Worm (Caenorhabditis elegans) whole organism, early embryonic: ENCODE measurements around the gene sym-3.

ENCODE experiments used
- B0310.2 ChIP-seq: sonication (generic microtip); optimal IDR thresholded peaks from 2 replicates; lab custom pipeline; 2016; ENCODE audit warnings: mild to moderate bottlenecking, missing genetic modification characterization, missing compliant biosample characterization
- F13C5.2 ChIP-seq: sonication (generic microtip); optimal IDR thresholded peaks from 2 replicates; lab custom pipeline; 2017; ENCODE audit warnings: mild to moderate bottlenecking, missing genetic modification characterization, inconsistent platforms, missing compliant biosample characterization
- aly-1 ChIP-seq: sonication (generic microtip); optimal IDR thresholded peaks from 2 replicates; lab custom pipeline; 2016; ENCODE audit warnings: missing genetic modification characterization, missing compliant biosample characterization
- ama-1 ChIP-seq: fragments of 150-350 bp; optimal IDR thresholded peaks from 2 replicates; lab custom pipeline; 2014
- ceh-13 ChIP-seq: fragments of 200-800 bp; sonication (Bioruptor generic); optimal IDR thresholded peaks from 2 replicates; lab custom pipeline; 2018; ENCODE audit warnings: mild to moderate bottlenecking, missing genetic modification characterization, missing compliant biosample characterization
- ceh-36 ChIP-seq: sonication (generic microtip); optimal IDR thresholded peaks from 2 replicates; lab custom pipeline; 2016; ENCODE audit warnings: missing genetic modification characterization, inconsistent platforms, missing compliant biosample characterization
- ets-7 ChIP-seq: sonication (generic microtip); optimal IDR thresholded peaks from 2 replicates; lab custom pipeline; 2016; ENCODE audit warnings: missing genotype, missing genetic modification characterization, missing compliant biosample characterization
- flt-1 ChIP-seq: fragments of 200-800 bp; sonication (Bioruptor generic); IDR thresholded peaks from 2 replicates; pipeline ENCODE4 v1.3.6; 2022; ENCODE audit warnings: missing genetic modification characterization, missing compliant biosample characterization
- hmbx-1 ChIP-seq: sonication (generic microtip); optimal IDR thresholded peaks from 2 replicates; lab custom pipeline; 2016; ENCODE audit warnings: mild to moderate bottlenecking, missing genetic modification characterization, missing compliant biosample characterization
- hmg-4 ChIP-seq: fragments of 200-800 bp; sonication (Bioruptor generic); optimal IDR thresholded peaks from 2 replicates; lab custom pipeline; 2018; ENCODE audit warnings: mild to moderate bottlenecking, missing genetic modification characterization, missing compliant biosample characterization
- hnd-1 ChIP-seq: sonication (generic microtip); optimal IDR thresholded peaks from 2 replicates; lab custom pipeline; 2016; ENCODE audit warnings: missing genetic modification characterization, missing compliant biosample characterization
- pes-1 ChIP-seq: fragments of 200-800 bp; sonication (Bioruptor generic); IDR thresholded peaks from 2 replicates; pipeline ENCODE4 v1.3.6; 2022; ENCODE audit warnings: missing genetic modification reagents, missing genetic modification characterization, missing compliant biosample characterization
- scrt-1 ChIP-seq: fragments of 200-800 bp; sonication (Bioruptor generic); IDR thresholded peaks from 2 replicates; pipeline ENCODE4 v1.3.6; 2022; ENCODE audit warnings: missing genetic modification characterization, missing compliant biosample characterization
- sea-1 ChIP-seq: fragments of 200-800 bp; sonication (Bioruptor generic); conservative IDR thresholded peaks from 2 replicates; pipeline ENCODE4 v1.3.6; 2022; ENCODE audit warnings: missing genetic modification characterization, missing compliant biosample characterization
- tbx-11 ChIP-seq: fragments of 200-800 bp; sonication (Bioruptor generic); IDR thresholded peaks from 2 replicates; pipeline ENCODE4 v1.3.6; 2022; ENCODE audit warnings: missing genetic modification characterization, missing compliant biosample characterization
- tbx-37 ChIP-seq: fragments of 200-800 bp; sonication (Bioruptor generic); conservative IDR thresholded peaks from 2 replicates; pipeline ENCODE4 v1.3.6; 2022; ENCODE audit warnings: missing genetic modification reagents, missing genetic modification characterization, missing compliant biosample characterization
- tra-4 ChIP-seq: sonication (generic microtip); optimal IDR thresholded peaks from 2 replicates; lab custom pipeline; 2017; ENCODE audit warnings: missing genetic modification characterization, missing compliant biosample characterization

The sym-3 gene

DNA sequence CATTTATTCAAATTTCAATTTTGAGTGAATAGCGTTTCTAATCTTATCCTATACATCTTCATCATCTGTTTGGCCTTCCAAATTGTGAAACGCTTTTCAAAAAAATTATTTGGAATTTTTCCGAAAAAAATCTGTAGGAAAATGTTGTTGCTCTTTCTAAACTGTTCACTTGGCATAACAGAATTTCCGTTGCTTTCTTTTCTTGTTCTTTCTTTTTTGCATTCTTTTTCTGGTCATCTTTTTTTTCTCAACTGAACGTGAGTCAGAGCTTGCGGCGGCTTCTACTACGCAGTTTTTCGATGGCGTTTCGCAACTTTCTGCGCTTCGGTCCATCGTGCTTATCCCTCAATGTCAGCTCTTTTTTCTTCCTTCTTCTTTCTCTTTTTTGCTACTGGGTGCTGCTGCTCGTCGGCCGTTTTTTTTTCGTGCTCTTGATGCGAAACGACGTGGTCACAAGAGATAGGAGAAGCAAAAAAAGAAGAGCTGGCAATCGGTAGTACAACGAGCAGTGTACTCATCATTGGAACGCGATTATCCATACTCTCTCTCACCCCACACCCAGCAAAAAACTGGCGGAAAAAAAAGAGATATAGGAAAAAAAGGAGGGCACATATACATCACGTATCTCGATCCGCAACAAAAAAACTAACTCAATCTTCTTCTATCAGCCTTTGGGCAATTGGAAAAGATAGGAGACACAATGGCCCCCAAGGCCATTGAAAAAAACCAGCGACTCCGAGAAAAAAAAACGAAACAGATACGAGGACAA is 46.3 kb downstream of the sym-3 start:
- 0 out of 2 replicates have a peak, but pooled peaks have one; percentile 26 for TF ChIP-seq pes-1
- TF ChIP-seq hmbx-1: no peak
- TF ChIP-seq aly-1: no peak
- no peak for TF ChIP-seq hnd-1 (tag; lab: Kevin White, UChicago)

DNA sequence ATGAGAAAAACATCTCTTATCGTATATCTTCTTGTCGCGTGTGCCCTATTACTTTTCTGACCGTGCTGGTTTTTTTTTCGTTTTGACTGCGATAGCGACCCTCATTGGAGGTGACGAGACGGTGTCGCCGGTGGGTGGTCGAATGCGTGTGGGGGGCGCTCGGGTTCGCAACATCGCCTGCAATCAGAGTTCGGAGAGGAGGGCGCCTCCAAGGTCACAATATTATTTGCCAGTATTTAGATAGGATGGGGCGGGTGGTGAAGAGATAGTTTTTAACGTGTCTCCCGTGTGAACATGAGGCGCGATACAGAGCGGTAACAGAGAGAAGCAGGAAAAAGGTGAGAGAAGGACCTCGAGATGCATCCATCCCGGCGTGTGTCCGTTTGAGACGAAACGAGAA is 47.3 kb downstream of the sym-3 start:
- TF ChIP-seq hmg-4 (GFP tag; lab: Kevin White, UChicago) (peak; percentile 65), F13C5.2 (no peak)

DNA sequence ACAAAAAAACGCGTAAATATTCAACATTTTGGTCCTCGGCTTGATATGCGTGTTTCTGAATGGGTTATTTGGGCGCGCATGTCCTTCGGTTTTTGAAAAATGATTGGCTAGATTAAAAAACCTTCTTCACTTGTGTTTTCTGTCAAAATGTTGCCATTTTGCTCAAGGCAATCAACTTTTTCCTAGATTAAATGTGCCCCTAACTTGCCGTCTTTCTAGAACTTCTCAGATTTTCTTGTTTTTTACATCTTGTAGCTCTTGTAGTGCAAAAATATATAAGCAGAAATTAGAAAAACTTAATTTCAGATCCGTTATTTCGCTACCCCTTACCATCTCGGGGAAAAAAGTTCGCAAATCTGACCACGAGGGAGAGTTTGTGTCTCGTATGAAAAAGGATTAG is 48.3 kb downstream of the sym-3 start, which contains the start of gene hbl-1:
Gene hbl-1, plus strand, starts transcription at position 301 of the 400 bp plus-strand sequence.
- TF ChIP-seq tbx-11 (GFP tag; lab: Robert Waterston, UW): no peak
- no peak for TF ChIP-seq F13C5.2
- no peak for TF ChIP-seq ceh-36 (tag; lab: Kevin White, UChicago)
- no peak for TF ChIP-seq pes-1
- no peak for TF ChIP-seq sea-1 (GFP tag; lab: Robert Waterston, UW)
- no peak for TF ChIP-seq tra-4 (tag; lab: Kevin White, UChicago)
- no peak for TF ChIP-seq scrt-1
- TF ChIP-seq flt-1 (GFP tag; lab: Robert Waterston, UW): no peak
- TF ChIP-seq ama-1 (lab: Kevin White, UChicago): no peak
- no peak for TF ChIP-seq ceh-13 (GFP tag; lab: Kevin White, UChicago)
- TF ChIP-seq tbx-37 (GFP tag; lab: Robert Waterston, UW): no peak
- TF ChIP-seq B0310.2: no peak
- no peak for TF ChIP-seq hmg-4 (GFP tag; lab: Kevin White, UChicago)
- no peak for TF ChIP-seq hnd-1 (tag; lab: Kevin White, UChicago)
- no peak for TF ChIP-seq hmbx-1
- TF ChIP-seq aly-1: no peak
- no peak for TF ChIP-seq ets-7

DNA sequence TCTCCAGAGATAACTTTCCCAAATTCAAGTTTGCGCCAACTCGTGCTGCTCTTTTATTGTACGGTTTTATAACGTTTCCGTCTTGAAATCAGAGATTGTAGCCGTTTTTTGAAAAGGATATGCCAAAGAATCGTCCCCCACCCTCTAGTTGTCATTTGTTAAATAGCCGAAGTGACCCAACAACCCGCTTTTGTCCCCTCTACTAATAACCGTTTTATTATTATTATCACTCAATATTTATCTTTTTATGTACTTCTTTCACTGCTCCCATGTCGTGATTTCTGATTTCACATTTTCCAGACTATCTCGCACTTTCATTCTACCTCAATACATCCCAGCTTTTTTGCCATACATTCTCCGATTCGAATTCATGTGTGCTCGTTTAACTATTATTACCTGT is 53.4 kb downstream of the sym-3 start:
- TF ChIP-seq sea-1 (GFP tag; lab: Robert Waterston, UW): no peak
- peak; percentile 76 for TF ChIP-seq ama-1 (lab: Kevin White, UChicago)
- TF ChIP-seq F13C5.2: no peak
- no peak for TF ChIP-seq aly-1

DNA sequence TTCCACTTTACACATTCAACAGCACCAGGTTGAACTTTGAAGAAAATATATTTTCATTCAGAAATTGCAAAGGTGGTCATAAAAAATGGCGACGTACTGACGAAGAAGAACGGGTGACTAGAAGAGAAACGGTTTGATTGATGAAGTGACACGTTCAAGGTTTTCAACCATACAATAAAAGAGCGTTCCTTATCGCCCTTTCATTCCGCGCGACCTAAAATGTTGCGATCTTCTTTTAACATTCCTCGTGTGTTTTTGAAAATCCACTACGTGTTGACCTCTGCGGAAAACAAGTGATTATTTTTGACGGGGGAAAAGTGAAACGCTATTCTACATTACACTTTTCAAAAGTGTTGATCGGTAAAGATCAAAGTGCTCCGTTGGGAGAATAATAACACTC is 54.5 kb downstream of the sym-3 start:
- TF ChIP-seq hmg-4 (GFP tag; lab: Kevin White, UChicago): no peak
- no peak for TF ChIP-seq tbx-37 (GFP tag; lab: Robert Waterston, UW)
- no peak for TF ChIP-seq pes-1
- no peak for TF ChIP-seq ets-7
